Fruit fly (Drosophila melanogaster) whole organism, prepupa: ENCODE data around the gene CG3764.
A peak's percentile ranks its signal among the peaks of the same experiment; 100 is the strongest.

Experiments
- Blimp-1 ChIP-seq: fragments of 200-800 bp; sonication (Bioruptor generic); optimal IDR thresholded peaks from 3 replicates; lab custom pipeline; 2017; ENCODE audit warnings: missing biosample characterization, missing genetic modification characterization, mild to moderate bottlenecking, moderate library complexity, missing genetic modification reagents
- CG10631 ChIP-seq: fragments of 200-800 bp; sonication (Bioruptor generic); optimal IDR thresholded peaks from 2 replicates; lab custom pipeline; 2016; ENCODE audit warnings: missing biosample characterization, missing genetic modification characterization
- CG10669 ChIP-seq: fragments of 200-800 bp; sonication (Bioruptor generic); optimal IDR thresholded peaks from 3 replicates; lab custom pipeline; 2018; ENCODE audit warnings: missing biosample characterization, mild to moderate bottlenecking, missing genetic modification characterization, moderate library complexity
- CG11294 ChIP-seq: fragments of 200-800 bp; sonication (Bioruptor generic); IDR thresholded peaks from 2 replicates; pipeline ENCODE4 v1.3.6; 2022; ENCODE audit warnings: missing biosample characterization, missing genetic modification characterization
- CG11902 ChIP-seq: fragments of 200-800 bp; sonication (Bioruptor generic); optimal IDR thresholded peaks from 3 replicates; lab custom pipeline; 2016; ENCODE audit warnings: missing biosample characterization, missing genetic modification characterization
- CG15336 ChIP-seq: fragments of 200-800 bp; sonication (Bioruptor generic); IDR thresholded peaks from 2 replicates; pipeline ENCODE4 v1.3.6; 2022; ENCODE audit warnings: missing biosample characterization, missing genetic modification characterization
- CG1621 ChIP-seq: fragments of 200-800 bp; sonication (Bioruptor generic); optimal IDR thresholded peaks from 3 replicates; lab custom pipeline; 2018; ENCODE audit warnings: missing biosample characterization, mild to moderate bottlenecking, missing genetic modification characterization
- CG3032 ChIP-seq: fragments of 200-800 bp; optimal IDR thresholded peaks from 2 replicates; lab custom pipeline; 2019; ENCODE audit warnings: missing biosample characterization, mild to moderate bottlenecking, missing genetic modification characterization, moderate library complexity
- CG32006 ChIP-seq: fragments of 200-800 bp; sonication (Bioruptor generic); optimal IDR thresholded peaks from 3 replicates; lab custom pipeline; 2017; ENCODE audit warnings: missing biosample characterization, mild to moderate bottlenecking, missing genetic modification characterization
- CG34406 ChIP-seq: fragments of 200-800 bp; sonication (Bioruptor generic); optimal IDR thresholded peaks from 3 replicates; lab custom pipeline; 2016; ENCODE audit warnings: missing biosample characterization, missing genetic modification characterization
- CG3919 ChIP-seq: fragments of 200-800 bp; sonication (Bioruptor generic); optimal IDR thresholded peaks from 3 replicates; lab custom pipeline; 2016; ENCODE audit warnings: missing biosample characterization, missing genetic modification characterization
- CG6163 ChIP-seq: fragments of 200-800 bp; sonication (Bioruptor generic); IDR thresholded peaks from 3 replicates; pipeline ENCODE4 v1.3.6; 2022; ENCODE audit warnings: missing biosample characterization, missing genetic modification characterization
- CG6276 ChIP-seq: fragments of 200-800 bp; sonication (Bioruptor generic); optimal IDR thresholded peaks from 2 replicates; lab custom pipeline; 2017; ENCODE audit warnings: missing biosample characterization, mild to moderate bottlenecking, missing genetic modification characterization
- CG6792 ChIP-seq: fragments of 200-800 bp; sonication (Bioruptor generic); optimal IDR thresholded peaks from 3 replicates; lab custom pipeline; 2016; ENCODE audit warnings: missing biosample characterization, missing genetic modification characterization
- CG6808 ChIP-seq: fragments of 200-800 bp; sonication (Bioruptor generic); optimal IDR thresholded peaks from 3 replicates; lab custom pipeline; 2017; ENCODE audit warnings: missing biosample characterization, missing genetic modification characterization, mild to moderate bottlenecking, moderate library complexity, missing genetic modification reagents
- CG6854 ChIP-seq: fragments of 200-800 bp; sonication (Bioruptor generic); optimal IDR thresholded peaks from 2 replicates; lab custom pipeline; 2017; ENCODE audit warnings: missing biosample characterization, mild to moderate bottlenecking, missing genetic modification characterization
- CG7368 ChIP-seq: fragments of 200-800 bp; sonication (Bioruptor generic); optimal IDR thresholded peaks from 3 replicates; lab custom pipeline; 2016; ENCODE audit warnings: missing biosample characterization, missing genetic modification characterization
- CG8119 ChIP-seq: fragments of 200-800 bp; sonication (Bioruptor generic); IDR thresholded peaks from 3 replicates; pipeline ENCODE4 v1.3.6; 2022; ENCODE audit warnings: missing biosample characterization, missing genetic modification characterization
- CG8319 ChIP-seq: fragments of 200-800 bp; sonication (Bioruptor generic); optimal IDR thresholded peaks from 3 replicates; lab custom pipeline; 2016; ENCODE audit warnings: missing biosample characterization, missing genetic modification characterization
- CG8632 ChIP-seq: fragments of 200-800 bp; sonication (Bioruptor generic); optimal IDR thresholded peaks from 3 replicates; lab custom pipeline; 2016; ENCODE audit warnings: missing biosample characterization, missing genetic modification characterization
- CG9139 ChIP-seq: fragments of 200-800 bp; sonication (Bioruptor generic); optimal IDR thresholded peaks from 3 replicates; lab custom pipeline; 2017; ENCODE audit warnings: missing biosample characterization, mild to moderate bottlenecking, missing genetic modification characterization
- Eip75B ChIP-seq: fragments of 200-800 bp; sonication (Bioruptor generic); optimal IDR thresholded peaks from 3 replicates; lab custom pipeline; 2016; ENCODE audit warnings: missing biosample characterization, missing genetic modification characterization
- Eip78C ChIP-seq: fragments of 200-800 bp; sonication (Bioruptor generic); peaks from one replicate; lab custom pipeline; 2016; ENCODE audit warnings: missing biosample characterization, missing genetic modification characterization
- Eip93F ChIP-seq: fragments of 200-800 bp; sonication (Bioruptor generic); optimal IDR thresholded peaks from 2 replicates; lab custom pipeline; 2016; ENCODE audit warnings: missing biosample characterization, mild to moderate bottlenecking, missing genetic modification characterization
- Ets21C ChIP-seq: fragments of 200-800 bp; sonication (Bioruptor generic); optimal IDR thresholded peaks from 3 replicates; lab custom pipeline; 2016; ENCODE audit warnings: missing biosample characterization, missing genetic modification characterization
- Ets96B ChIP-seq: fragments of 200-800 bp; optimal IDR thresholded peaks from 2 replicates; lab custom pipeline; 2019; ENCODE audit warnings: missing biosample characterization, mild to moderate bottlenecking, missing genetic modification characterization, moderate library complexity
- Gug ChIP-seq: fragments of 200-800 bp; sonication (Bioruptor generic); IDR thresholded peaks from 2 replicates; pipeline ENCODE4 v1.3.6; 2022; ENCODE audit warnings: missing biosample characterization, missing genetic modification characterization
- Hr38 ChIP-seq: sonication (Bioruptor generic); optimal IDR thresholded peaks from 2 replicates; lab custom pipeline; 2016; ENCODE audit warnings: missing biosample characterization, missing genetic modification characterization
- Hr39 ChIP-seq: fragments of 200-800 bp; sonication (Bioruptor generic); optimal IDR thresholded peaks from 2 replicates; lab custom pipeline; 2016; ENCODE audit warnings: missing biosample characterization, missing genetic modification characterization
- Hr4 ChIP-seq: fragments of 200-800 bp; sonication (Bioruptor generic); optimal IDR thresholded peaks from 3 replicates; lab custom pipeline; 2016; ENCODE audit warnings: missing biosample characterization, missing genetic modification characterization
- OdsH ChIP-seq: fragments of 200-800 bp; sonication (Bioruptor generic); optimal IDR thresholded peaks from 3 replicates; lab custom pipeline; 2016; ENCODE audit warnings: missing biosample characterization, missing genetic modification characterization
- Smox ChIP-seq: fragments of 200-800 bp; sonication (Bioruptor generic); optimal IDR thresholded peaks from 3 replicates; lab custom pipeline; 2016; ENCODE audit warnings: missing biosample characterization, missing genetic modification characterization
- Sox102F ChIP-seq: fragments of 200-800 bp; sonication (Bioruptor generic); optimal IDR thresholded peaks from 2 replicates; lab custom pipeline; 2016; ENCODE audit warnings: missing biosample characterization, mild to moderate bottlenecking, missing genetic modification characterization
- Sox14 ChIP-seq: fragments of 200-800 bp; sonication (Bioruptor generic); optimal IDR thresholded peaks from 3 replicates; lab custom pipeline; 2016; ENCODE audit warnings: missing biosample characterization, missing genetic modification characterization
- acj6 ChIP-seq: fragments of 200-800 bp; sonication (Bioruptor generic); optimal IDR thresholded peaks from 3 replicates; lab custom pipeline; 2016; ENCODE audit warnings: missing biosample characterization, missing genetic modification characterization
- dac ChIP-seq: fragments of 200-800 bp; sonication (Bioruptor generic); optimal IDR thresholded peaks from 2 replicates; lab custom pipeline; 2017; ENCODE audit warnings: missing biosample characterization, mild to moderate bottlenecking, missing genetic modification characterization
- eg ChIP-seq: fragments of 200-800 bp; sonication (Bioruptor generic); IDR thresholded peaks from 3 replicates; pipeline ENCODE4 v1.3.6; 2022; ENCODE audit warnings: missing biosample characterization, missing genetic modification characterization
- fd85E ChIP-seq: fragments of 200-800 bp; sonication (Bioruptor generic); optimal IDR thresholded peaks from 3 replicates; lab custom pipeline; 2016; ENCODE audit warnings: missing biosample characterization, missing genetic modification characterization
- fkh ChIP-seq: fragments of 200-800 bp; sonication (Bioruptor generic); optimal IDR thresholded peaks from 3 replicates; lab custom pipeline; 2017; ENCODE audit warnings: missing biosample characterization, mild to moderate bottlenecking, missing genetic modification characterization, moderate library complexity
- spab ChIP-seq: fragments of 200-800 bp; sonication (Bioruptor generic); optimal IDR thresholded peaks from 2 replicates; lab custom pipeline; 2017; ENCODE audit warnings: missing biosample characterization, mild to moderate bottlenecking, missing genetic modification characterization, missing genetic modification reagents
- ss ChIP-seq, 2 experiments: fragments of 200-800 bp; sonication (Bioruptor generic); optimal IDR thresholded peaks; 2 replicates in 1 of 2; 3 replicates in 1 of 2; lab custom pipeline; 2017 to 2018; ENCODE audit warnings: mild to moderate bottlenecking in 2 of 2, missing biosample characterization in 2 of 2, missing genetic modification characterization in 2 of 2, moderate library complexity in 1 of 2
- topi ChIP-seq: fragments of 200-800 bp; sonication (Bioruptor generic); optimal IDR thresholded peaks from 3 replicates; lab custom pipeline; 2016; ENCODE audit warnings: missing biosample characterization, missing genetic modification characterization
- vri ChIP-seq: fragments of 200-800 bp; sonication (Bioruptor generic); optimal IDR thresholded peaks from 3 replicates; lab custom pipeline; 2016; ENCODE audit warnings: missing biosample characterization, mild to moderate bottlenecking, missing genetic modification characterization

Gene CG3764

DNA sequence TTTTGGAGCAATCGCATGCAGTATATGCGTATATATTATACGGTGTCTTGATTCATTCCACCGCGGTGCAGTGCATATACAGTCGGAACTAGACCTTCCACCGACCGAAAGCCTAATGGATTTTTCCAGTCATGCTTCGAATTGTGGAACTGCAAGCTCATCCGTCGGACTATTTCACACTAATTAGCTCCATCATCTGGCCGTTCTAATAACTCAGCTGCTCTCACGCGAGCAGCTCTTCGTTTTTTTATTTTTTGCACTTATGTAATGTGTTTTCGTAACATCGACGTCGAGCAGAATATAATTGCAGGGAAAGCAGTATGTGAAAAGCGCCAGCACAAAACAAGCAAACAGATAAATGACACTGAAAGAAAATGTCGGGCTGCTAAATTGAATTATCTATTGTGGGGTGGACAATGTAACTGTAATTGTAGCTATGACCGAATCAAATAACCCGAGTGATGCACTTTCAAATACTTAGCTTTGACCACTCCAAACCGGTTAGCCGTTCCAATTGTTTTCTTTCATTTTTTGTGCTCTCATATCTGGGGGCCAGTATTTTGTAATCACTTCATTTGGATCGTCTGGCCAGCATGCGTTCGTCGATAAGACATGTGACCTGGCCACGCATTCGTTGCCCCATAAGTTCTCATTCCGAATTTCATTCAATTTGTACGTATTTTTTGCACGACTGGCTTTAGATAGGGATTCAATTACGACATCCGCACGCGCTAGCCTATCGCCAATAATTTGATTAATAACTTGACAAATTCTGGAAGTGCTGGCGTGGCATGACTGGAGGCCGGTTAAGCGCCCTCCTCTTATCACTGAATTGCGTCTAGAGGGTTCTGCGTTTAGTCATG lies 54.6 kb downstream of the CG3764 start, which contains the start of gene Cpr73D (continued):
- TF ChIP-seq Ets96B (no peak), Blimp-1 (no peak), Eip78C (GFP tag; lab: Kevin White, UChicago) (no peak), CG8319 (GFP tag; lab: Kevin White, UChicago) (no peak), CG3032 (no peak), Eip75B (no peak), Gug (GFP tag; lab: Robert Waterston, UW) (peak; percentile 35; the same call in 1 of the 2 replicates), CG10631 (no peak), CG11294 (no peak), Eip93F (no peak), OdsH (GFP tag; lab: Kevin White, UChicago) (no peak), Sox102F (no peak), CG6163 (GFP tag; lab: Robert Waterston, UW) (peak; percentile 36; the same call in 2 of the 3 replicates), CG15336 (GFP tag; lab: Robert Waterston, UW) (peak; percentile 23; the same call in 1 of the 2 replicates), dac (GFP tag; lab: Kevin White, UChicago) (no peak), CG11902 (GFP tag; lab: Kevin White, UChicago) (no peak), CG8119 (GFP tag; lab: Robert Waterston, UW) (no peak), CG6808 (GFP tag; lab: Kevin White, UChicago) (no peak), CG32006 (GFP tag; lab: Kevin White, UChicago) (no peak), vri (GFP tag; lab: Kevin White, UChicago) (peak; percentile 72), fd85E (no peak), Sox14 (GFP tag; lab: Kevin White, UChicago) (no peak), CG34406 (GFP tag; lab: Kevin White, UChicago) (no peak), eg (GFP tag; lab: Robert Waterston, UW) (peak; percentile 60; the same call in 2 of the 3 replicates)

DNA sequence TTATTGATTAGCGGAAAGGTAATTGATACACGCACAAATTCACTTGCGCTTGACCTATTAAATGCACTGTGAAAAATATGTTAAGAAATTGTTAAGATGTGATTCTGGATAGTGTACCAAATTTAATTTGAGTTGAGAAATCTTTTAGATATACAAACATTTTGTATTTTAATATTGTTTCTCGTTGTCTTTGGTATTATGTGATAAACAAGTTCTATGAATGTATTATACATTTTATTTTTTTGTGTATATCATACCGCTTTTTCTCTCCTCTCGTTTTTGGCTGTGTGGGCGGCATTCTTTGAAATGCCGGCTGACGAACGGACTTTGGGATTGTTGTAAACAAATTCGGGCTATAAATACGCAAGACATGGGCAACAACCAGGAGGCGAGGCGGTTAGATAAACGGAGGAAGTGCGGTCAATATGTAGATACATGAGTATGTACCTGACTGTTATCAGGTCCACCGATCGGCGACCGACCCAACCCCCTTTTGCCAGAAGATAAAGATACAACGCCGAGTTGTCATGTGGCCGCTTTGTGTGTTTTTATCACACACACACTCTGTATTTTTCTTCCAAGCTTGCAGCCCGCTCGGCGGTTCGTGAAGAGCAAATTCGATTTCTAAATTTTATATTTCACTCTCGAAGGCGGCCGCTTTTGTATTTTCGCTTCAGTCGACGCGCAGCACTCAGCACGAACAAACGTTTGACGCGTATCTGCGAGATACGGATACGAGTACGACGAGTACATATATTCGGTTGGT lies 55.4 kb downstream of the CG3764 start:
- TF ChIP-seq CG6163 (GFP tag; lab: Robert Waterston, UW) (peak; percentile 30; the same call in 1 of the 3 replicates), ss (GFP tag; optimal IDR thresholded peaks at IDR 0.05; lab: Kevin White, UChicago) (no peak), Sox14 (GFP tag; lab: Kevin White, UChicago) (no peak), CG3919 (GFP tag; lab: Kevin White, UChicago) (peak; percentile 25), Hr39 (no peak), eg (GFP tag; lab: Robert Waterston, UW) (peak; percentile 51), OdsH (GFP tag; lab: Kevin White, UChicago) (no peak), CG3032 (no peak), CG11902 (GFP tag; lab: Kevin White, UChicago) (no peak), Smox (GFP tag; lab: Kevin White, UChicago) (no peak), Eip75B (no peak), acj6 (GFP tag; lab: Kevin White, UChicago) (peak; percentile 23), Eip78C (GFP tag; lab: Kevin White, UChicago) (peak; percentile 67), CG15336 (GFP tag; lab: Robert Waterston, UW) (peak; percentile 45), Hr38 (GFP tag; lab: Kevin White, UChicago) (no peak), Ets96B (no peak), CG32006 (GFP tag; lab: Kevin White, UChicago) (peak; percentile 48), CG6854 (no peak), CG7368 (GFP tag; lab: Kevin White, UChicago) (no peak), CG8632 (peak; percentile 37), CG6276 (GFP tag; lab: Kevin White, UChicago) (no peak), Hr4 (GFP tag; lab: Kevin White, UChicago) (peak; percentile 30), CG10631 (no peak), CG6808 (GFP tag; lab: Kevin White, UChicago) (no peak), CG1621 (tag; lab: Kevin White, UChicago) (no peak), fd85E (no peak), CG34406 (GFP tag; lab: Kevin White, UChicago) (peak; percentile 34), Blimp-1 (peak; percentile 33), spab (no peak), fkh (peak; percentile 27), CG10669 (no peak), CG6792 (no peak), Eip93F (no peak), CG9139 (GFP tag; lab: Kevin White, UChicago) (no peak), vri (GFP tag; lab: Kevin White, UChicago) (peak; percentile 63), CG11294 (no peak), Ets21C (GFP tag; lab: Kevin White, UChicago) (no peak), topi (GFP tag; lab: Kevin White, UChicago) (peak; percentile 26), CG8119 (GFP tag; lab: Robert Waterston, UW) (peak; percentile 65; the same call in 2 of the 3 replicates)
